Worm (Caenorhabditis elegans) whole organism, L3 larva: ENCODE results near the gene srz-15.

Experiments
- ZK546.5 ChIP-seq: sonication (generic microtip); optimal IDR thresholded peaks from 2 replicates; lab custom pipeline; 2017; ENCODE audit warnings: missing biosample characterization, missing genetic modification characterization
- ama-1 ChIP-seq: fragments of 150-350 bp; optimal IDR thresholded peaks from 2 replicates; lab custom pipeline; 2018
- elt-1 ChIP-seq: fragments of 150-350 bp; optimal IDR thresholded peaks from 2 replicates; lab custom pipeline; 2014; ENCODE audit warnings: missing biosample characterization, missing genetic modification characterization
- jun-1 ChIP-seq: fragments of 150-350 bp; optimal IDR thresholded peaks from 2 replicates; lab custom pipeline; 2014; ENCODE audit warnings: missing biosample characterization, missing genetic modification reagents, missing genetic modification characterization
- lin-15B ChIP-seq: fragments of 150-350 bp; optimal IDR thresholded peaks from 2 replicates; lab custom pipeline; 2014; ENCODE audit warnings: missing biosample characterization, missing genetic modification characterization
- lin-39 ChIP-seq: fragments of 150-350 bp; optimal IDR thresholded peaks from 2 replicates; lab custom pipeline; 2018; ENCODE audit warnings: missing biosample characterization, missing genetic modification reagents, missing genetic modification characterization
- nfya-1 ChIP-seq: sonication (generic microtip); optimal IDR thresholded peaks from 2 replicates; lab custom pipeline; 2017; ENCODE audit warnings: missing genetic modification characterization, mild to moderate bottlenecking, missing compliant biosample characterization, antibody characterized with exemption, moderate library complexity; ENCODE audit not compliant: insufficient read depth
- nhr-12 ChIP-seq: fragments of 150-350 bp; optimal IDR thresholded peaks from 2 replicates; lab custom pipeline; 2014; ENCODE audit warnings: missing biosample characterization, missing genetic modification characterization
- nhr-237 ChIP-seq: fragments of 150-350 bp; optimal IDR thresholded peaks from 2 replicates; lab custom pipeline; 2014; ENCODE audit warnings: missing biosample characterization, missing genetic modification characterization
- sea-2 ChIP-seq: fragments of 150-350 bp; sonication (generic microtip); optimal IDR thresholded peaks from 4 replicates; lab custom pipeline; 2014; ENCODE audit warnings: missing biosample characterization, missing genetic modification reagents, missing genetic modification characterization
- skn-1 ChIP-seq: fragments of 150-350 bp; optimal IDR thresholded peaks from 2 replicates; lab custom pipeline; 2014; ENCODE audit warnings: missing biosample characterization, missing genetic modification characterization
- unc-39 ChIP-seq: sonication (generic microtip); optimal IDR thresholded peaks from 4 replicates; lab custom pipeline; 2017; ENCODE audit warnings: missing biosample characterization, missing genetic modification characterization
- unc-62 ChIP-seq: fragments of 150-350 bp; sonication (generic microtip); optimal IDR thresholded peaks from 4 replicates; lab custom pipeline; 2014; ENCODE audit warnings: missing biosample characterization, missing genetic modification reagents, missing genetic modification characterization

- TF ChIP-seq ama-1 (lab: Kevin White, UChicago) (no peak), elt-1 (tag; lab: Kevin White, UChicago) (no peak), lin-15B (tag; lab: Kevin White, UChicago) (no peak), lin-39 (tag; lab: Kevin White, UChicago) (no peak), skn-1 (no peak), sea-2 (GFP tag; lab: Kevin White, UChicago) (no peak), unc-62 (no peak), unc-39 (tag; lab: Kevin White, UChicago) (no peak), jun-1 (tag; lab: Kevin White, UChicago) (no peak), nfya-1 (tag; lab: Kevin White, UChicago) (no peak), nhr-237 (tag; lab: Kevin White, UChicago) (no peak), ZK546.5 (tag; lab: Kevin White, UChicago) (no peak), nhr-12 (tag; lab: Kevin White, UChicago) (no peak)
Observed at ce11 chrIV:12890445-12890844, 25.1 kb upstream of the srz-15 start, which contains the start of gene K08D8.6.
